Worm (Caenorhabditis elegans) whole organism, L4 larva: ENCODE data around the gene W06G6.11.
A peak's percentile ranks its signal among the peaks of the same experiment; 100 is the strongest.
"Not testable (repeated sequence)": the region's sequence is repeated elsewhere in the genome, so short reads cannot be mapped to it uniquely, and the experiment has no call there.

Experiments
- T26A8.4 ChIP-seq: fragments of 200-800 bp; sonication (Bioruptor generic); IDR thresholded peaks from 2 replicates; pipeline ENCODE4 v1.3.6; 2022; ENCODE audit warnings: missing genetic modification characterization, missing compliant biosample characterization
- Y48G9A.11 ChIP-seq: fragments of 200-800 bp; sonication (Bioruptor generic); IDR thresholded peaks from 2 replicates; pipeline ENCODE4 v1.3.6; 2022; ENCODE audit warnings: missing genetic modification reagents, missing genetic modification characterization, missing compliant biosample characterization
- Y5F2A.4 ChIP-seq: fragments of 200-800 bp; sonication (Bioruptor generic); optimal IDR thresholded peaks from 2 replicates; lab custom pipeline; 2018; ENCODE audit warnings: mild to moderate bottlenecking, missing genetic modification characterization, missing compliant biosample characterization
- ZK337.2 ChIP-seq: fragments of 200-800 bp; sonication (Bioruptor generic); IDR thresholded peaks from 2 replicates; pipeline ENCODE4 v1.3.6; 2022; ENCODE audit warnings: missing genetic modification reagents, missing genetic modification characterization, missing compliant biosample characterization
- arid-1 ChIP-seq: fragments of 200-800 bp; sonication (Bioruptor generic); conservative IDR thresholded peaks from 2 replicates; pipeline ENCODE4 v1.3.6; 2022; ENCODE audit warnings: missing genetic modification reagents, missing genetic modification characterization, missing compliant biosample characterization
- attf-4 ChIP-seq: sonication (generic microtip); optimal IDR thresholded peaks from 3 replicates; lab custom pipeline; 2017; ENCODE audit warnings: missing biosample characterization, missing genetic modification characterization
- ceh-44 ChIP-seq: fragments of 200-800 bp; sonication (Bioruptor generic); IDR thresholded peaks from 2 replicates; pipeline ENCODE4 v1.3.6; 2022; ENCODE audit warnings: missing genetic modification reagents, missing genetic modification characterization, missing compliant biosample characterization
- daf-12 ChIP-seq: fragments of 150-350 bp; optimal IDR thresholded peaks from 2 replicates; lab custom pipeline; 2014; ENCODE audit warnings: missing biosample characterization, missing genetic modification reagents, missing genetic modification characterization
- daf-16 ChIP-seq, 3 experiments: sonication (generic microtip); optimal IDR thresholded peaks; 2 replicates each; lab custom pipeline; 2016 to 2017; ENCODE audit warnings: missing genetic modification characterization in 3 of 3, missing genetic modification reagents in 3 of 3, mild to moderate bottlenecking in 2 of 3, missing compliant biosample characterization in 2 of 3, missing biosample characterization in 1 of 3, moderate library complexity in 1 of 3
- daf-8 ChIP-seq: fragments of 200-800 bp; sonication (Bioruptor generic); IDR thresholded peaks from 2 replicates; pipeline ENCODE4 v1.3.6; 2022; ENCODE audit warnings: missing genetic modification characterization, missing compliant biosample characterization
- dmd-6 ChIP-seq: fragments of 200-800 bp; sonication (Bioruptor generic); IDR thresholded peaks from 2 replicates; pipeline ENCODE4 v1.3.6; 2022; ENCODE audit warnings: missing genetic modification reagents, missing genetic modification characterization, missing compliant biosample characterization
- dpl-1 ChIP-seq: fragments of 150-350 bp; optimal IDR thresholded peaks from 2 replicates; lab custom pipeline; 2014; ENCODE audit warnings: missing biosample characterization, missing genetic modification reagents, missing genetic modification characterization
- duxl-1 ChIP-seq: sonication (generic microtip); optimal IDR thresholded peaks from 2 replicates; lab custom pipeline; 2016; ENCODE audit warnings: mild to moderate bottlenecking, missing genetic modification characterization, moderate library complexity, missing compliant biosample characterization; ENCODE audit not compliant: poor library complexity
- dve-1 ChIP-seq: sonication (generic microtip); optimal IDR thresholded peaks from 2 replicates; lab custom pipeline; 2017; ENCODE audit warnings: antibody characterized with exemption, mild to moderate bottlenecking, missing genetic modification characterization, missing compliant biosample characterization; ENCODE audit not compliant: insufficient read depth
- egl-43 ChIP-seq: fragments of 200-800 bp; sonication (Bioruptor generic); IDR thresholded peaks from 2 replicates; pipeline ENCODE4 v1.3.6; 2022; ENCODE audit warnings: missing genetic modification reagents, missing genetic modification characterization, missing compliant biosample characterization
- gei-8 ChIP-seq: fragments of 200-800 bp; sonication (Bioruptor generic); optimal IDR thresholded peaks from 2 replicates; lab custom pipeline; 2018; ENCODE audit warnings: mild to moderate bottlenecking, missing genetic modification characterization, missing compliant biosample characterization
- hlh-30 ChIP-seq: sonication (generic microtip); optimal IDR thresholded peaks from 2 replicates; lab custom pipeline; 2017; ENCODE audit warnings: antibody characterized with exemption, mild to moderate bottlenecking, missing genetic modification characterization, missing compliant biosample characterization; ENCODE audit not compliant: insufficient read depth
- lim-7 ChIP-seq: fragments of 200-800 bp; sonication (Bioruptor generic); IDR thresholded peaks from 2 replicates; pipeline ENCODE4 v1.3.6; 2022; ENCODE audit warnings: missing genetic modification characterization, missing compliant biosample characterization
- lin-38 ChIP-seq: fragments of 200-800 bp; sonication (Bioruptor generic); IDR thresholded peaks from 2 replicates; pipeline ENCODE4 v1.3.6; 2022; ENCODE audit warnings: missing genetic modification reagents, missing genetic modification characterization, missing compliant biosample characterization
- madf-5 ChIP-seq, 2 experiments: fragments of 200-800 bp; sonication (Bioruptor generic); IDR thresholded peaks; 2 replicates each; pipeline ENCODE4 v1.3.6; 2022; ENCODE audit warnings: missing compliant biosample characterization in 2 of 2, missing genetic modification characterization in 2 of 2
- madf-9 ChIP-seq: fragments of 200-800 bp; sonication (Bioruptor generic); conservative IDR thresholded peaks from 2 replicates; pipeline ENCODE4 v1.3.6; 2022; ENCODE audit warnings: missing genetic modification reagents, missing genetic modification characterization, missing compliant biosample characterization
- mdt-29 ChIP-seq: fragments of 200-800 bp; sonication (Bioruptor generic); IDR thresholded peaks from 2 replicates; pipeline ENCODE4 v1.3.6; 2022; ENCODE audit warnings: missing genetic modification reagents, missing genetic modification characterization, missing compliant biosample characterization
- nhr-10 ChIP-seq: fragments of 150-350 bp; optimal IDR thresholded peaks from 2 replicates; lab custom pipeline; 2014; ENCODE audit warnings: missing biosample characterization, missing genetic modification characterization
- nhr-102 ChIP-seq: sonication (generic microtip); optimal IDR thresholded peaks from 2 replicates; lab custom pipeline; 2016; ENCODE audit warnings: mild to moderate bottlenecking, missing genetic modification characterization, moderate library complexity, missing compliant biosample characterization
- nhr-111 ChIP-seq: fragments of 200-800 bp; sonication (Bioruptor generic); optimal IDR thresholded peaks from 2 replicates; lab custom pipeline; 2018; ENCODE audit warnings: mild to moderate bottlenecking, missing genetic modification characterization, missing compliant biosample characterization
- nhr-28 ChIP-seq: fragments of 150-350 bp; optimal IDR thresholded peaks from 2 replicates; lab custom pipeline; 2014; ENCODE audit warnings: missing biosample characterization, missing genetic modification characterization
- nhr-42 ChIP-seq: fragments of 200-800 bp; sonication (Bioruptor generic); IDR thresholded peaks from 2 replicates; pipeline ENCODE4 v1.3.6; 2022; ENCODE audit warnings: missing genetic modification characterization, missing compliant biosample characterization
- pha-4 ChIP-seq, 2 experiments: fragments of 150-350 bp in 1 of 2; fragments of 200-800 bp in 1 of 2; sonication (Bioruptor generic) in 1 of 2; IDR thresholded peaks in 1 of 2; optimal IDR thresholded peaks in 1 of 2; 2 replicates each; pipeline versions ENCODE4 v1.3.6 to Lab custom; 2014 to 2022; ENCODE audit warnings: missing genetic modification characterization in 2 of 2, missing genetic modification reagents in 2 of 2, missing biosample characterization in 1 of 2, missing compliant biosample characterization in 1 of 2
- snpc-1.2 ChIP-seq: fragments of 200-800 bp; sonication (Bioruptor generic); IDR thresholded peaks from 2 replicates; pipeline ENCODE4 v1.3.6; 2022; ENCODE audit warnings: missing genetic modification reagents, missing genetic modification characterization, missing compliant biosample characterization
- zip-2 ChIP-seq: fragments of 150-350 bp; optimal IDR thresholded peaks from 2 replicates; lab custom pipeline; 2014; ENCODE audit warnings: missing biosample characterization, missing genetic modification characterization

Gene W06G6.11

DNA sequence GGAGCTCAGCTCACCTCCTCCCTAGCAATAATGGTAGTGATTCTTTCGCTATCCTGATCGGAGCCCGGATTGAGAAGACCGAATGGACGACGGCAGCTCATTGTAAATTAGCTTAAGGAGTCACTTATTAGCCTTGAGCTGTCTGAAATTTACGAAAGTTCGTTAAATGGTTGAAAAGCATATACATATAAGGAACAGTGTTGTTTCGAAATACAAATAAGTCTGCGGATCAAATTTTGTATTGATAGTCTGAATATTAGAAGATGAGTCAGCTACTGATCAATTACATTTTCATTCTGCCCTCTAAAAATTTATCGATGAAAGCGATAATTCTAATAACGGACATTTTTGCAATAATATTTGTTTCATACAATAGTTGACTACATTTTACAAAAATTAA lies 17.5 kb upstream of the W06G6.11 start, which contains the start of gene F14F8.14:
Gene F14F8.14, minus strand, starts transcription at position 101 of the 400 bp plus-strand sequence.
- TF ChIP-seq Y5F2A.4 (GFP tag; lab: Kevin White, UChicago), result no peak
- TF ChIP-seq pha-4 (GFP tag; IDR thresholded peaks at IDR 0.05; lab: Robert Waterston, UW), result no peak
- TF ChIP-seq pha-4 (tag; optimal IDR thresholded peaks at IDR 0.05; lab: Kevin White, UChicago), result no peak

DNA sequence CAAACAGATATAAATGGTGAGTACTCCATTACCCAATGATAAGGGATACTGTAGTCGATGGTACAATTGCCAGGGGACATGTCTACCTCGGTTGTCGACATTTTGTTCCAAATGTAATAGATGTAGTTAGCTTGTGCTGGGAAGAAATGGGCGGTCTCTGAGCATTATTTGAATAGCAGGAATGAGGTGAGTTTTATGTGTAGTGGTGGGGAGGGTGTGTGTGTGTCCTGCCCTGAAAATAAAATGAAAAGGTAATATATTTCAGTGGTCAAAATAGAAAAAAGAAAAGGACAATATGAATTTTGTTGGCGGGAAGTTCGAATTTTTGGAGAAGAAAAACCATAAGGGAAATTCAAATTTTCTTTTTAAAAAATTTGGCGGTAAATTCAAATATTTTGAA lies 11.7 kb upstream of the W06G6.11 start, which contains the start of gene Y70C5B.2:
Gene Y70C5B.2, minus strand, starts transcription at position 101 of the 400 bp plus-strand sequence.
- not testable (repeated sequence) for TF ChIP-seq nhr-111 (GFP tag; lab: Kevin White, UChicago); T26A8.4 (GFP tag; lab: Robert Waterston, UW); ceh-44 (GFP tag; lab: Robert Waterston, UW)

DNA sequence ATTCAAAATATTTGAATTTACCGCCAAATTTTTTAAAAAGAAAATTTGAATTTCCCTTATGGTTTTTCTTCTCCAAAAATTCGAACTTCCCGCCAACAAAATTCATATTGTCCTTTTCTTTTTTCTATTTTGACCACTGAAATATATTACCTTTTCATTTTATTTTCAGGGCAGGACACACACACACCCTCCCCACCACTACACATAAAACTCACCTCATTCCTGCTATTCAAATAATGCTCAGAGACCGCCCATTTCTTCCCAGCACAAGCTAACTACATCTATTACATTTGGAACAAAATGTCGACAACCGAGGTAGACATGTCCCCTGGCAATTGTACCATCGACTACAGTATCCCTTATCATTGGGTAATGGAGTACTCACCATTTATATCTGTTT lies 5.1 kb upstream of the W06G6.11 start, which contains the start of gene W06G6.15:
Gene W06G6.15, plus strand, starts transcription at position 301 of the 400 bp plus-strand sequence.
- TF ChIP-seq gei-8 (GFP tag; lab: Kevin White, UChicago); T26A8.4 (GFP tag; lab: Robert Waterston, UW); dmd-6 (GFP tag; lab: Robert Waterston, UW): not testable (repeated sequence)

DNA sequence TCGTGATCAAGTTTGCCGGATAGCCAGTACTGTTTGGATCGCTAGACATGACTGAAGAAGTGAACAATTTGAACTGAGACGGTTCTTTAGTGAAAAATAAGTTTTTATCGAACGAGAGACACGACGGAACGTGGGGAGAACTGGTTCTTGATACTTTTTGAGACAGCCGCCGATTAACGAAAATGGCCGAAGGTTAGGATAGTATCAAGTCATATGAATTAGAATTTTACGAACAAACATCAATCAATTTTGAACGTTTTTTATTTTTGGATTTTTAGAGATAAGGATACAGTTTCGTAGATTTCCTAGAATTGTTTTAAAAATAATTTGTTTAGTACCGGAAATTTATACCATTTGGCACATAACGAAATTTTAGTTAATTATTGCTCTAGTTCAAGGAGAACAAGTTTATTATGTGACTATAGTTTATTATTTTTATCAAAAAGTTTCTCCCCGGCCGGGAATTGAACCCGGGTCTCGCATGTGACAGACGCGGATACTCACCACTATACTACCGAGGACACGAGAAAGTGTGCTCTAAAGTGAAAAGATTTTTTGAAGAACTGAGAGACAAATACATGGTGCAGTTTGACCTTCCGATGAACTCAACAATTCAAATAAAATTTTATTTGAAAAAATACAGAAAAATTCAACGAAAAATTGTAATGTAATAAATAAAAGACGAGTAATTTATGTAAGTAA lies 632 bp downstream of the W06G6.11 start, which contains the start of gene W06G6.20:
Gene W06G6.20, minus strand, starts transcription at position 51 of the 702 bp plus-strand sequence.
- TF ChIP-seq hlh-30, result peak; percentile 74
- TF ChIP-seq dmd-6 (GFP tag; lab: Robert Waterston, UW), result no peak
- no peak for TF ChIP-seq zip-2 (tag; lab: Kevin White, UChicago)
- TF ChIP-seq Y48G9A.11 (GFP tag; lab: Robert Waterston, UW), result 0 out of 2 replicates have a peak, but pooled peaks have one; percentile 10
- TF ChIP-seq ZK337.2 (GFP tag; lab: Robert Waterston, UW), result 0 out of 2 replicates have a peak, but pooled peaks have one; percentile 40
- TF ChIP-seq daf-8 (GFP tag; lab: Robert Waterston, UW), result no peak
- TF ChIP-seq daf-12 (tag; lab: Kevin White, UChicago), result no peak
- peak; percentile 62 for TF ChIP-seq snpc-1.2 (GFP tag; lab: Robert Waterston, UW)
- TF ChIP-seq nhr-28, result no peak
- TF ChIP-seq lin-38, result peak; percentile 54
- no peak for TF ChIP-seq ceh-44 (GFP tag; lab: Robert Waterston, UW)
- TF ChIP-seq pha-4 (GFP tag; IDR thresholded peaks at IDR 0.05; lab: Robert Waterston, UW), result peak; percentile 46; the same call in 1 of the 2 replicates
- TF ChIP-seq pha-4 (tag; optimal IDR thresholded peaks at IDR 0.05; lab: Kevin White, UChicago), result no peak
- TF ChIP-seq egl-43, result 0 out of 2 replicates have a peak, but pooled peaks have one; percentile 23
- peak; percentile 72 for TF ChIP-seq lim-7 (GFP tag; lab: Robert Waterston, UW)
- TF ChIP-seq dpl-1 (GFP tag; lab: Kevin White, UChicago), result no peak
- TF ChIP-seq mdt-29 (GFP tag; lab: Robert Waterston, UW), result 0 out of 2 replicates have a peak, but pooled peaks have one; percentile 16
- peak in 1 of 2 experiments; percentile 63 for TF ChIP-seq daf-16 (GFP tag; optimal IDR thresholded peaks at IDR 0.05; lab: Kevin White, UChicago)
- peak; percentile 31 for TF ChIP-seq daf-16 (tag; optimal IDR thresholded peaks at IDR 0.05; lab: Kevin White, UChicago)
- TF ChIP-seq nhr-42 (GFP tag; lab: Robert Waterston, UW), result no peak
- TF ChIP-seq arid-1, result peak; percentile 49; the same call in 1 of the 2 replicates
- TF ChIP-seq attf-4, result no peak
- TF ChIP-seq madf-9 (GFP tag; lab: Robert Waterston, UW), result 0 out of 2 replicates have a peak, but pooled peaks have one; percentile 32
- TF ChIP-seq nhr-102 (tag; lab: Kevin White, UChicago), result no peak
- peak; percentile 11 for TF ChIP-seq dve-1 (tag; lab: Kevin White, UChicago)
- peak; percentile 40 for TF ChIP-seq duxl-1 (tag; lab: Kevin White, UChicago)
- no peak for TF ChIP-seq nhr-10
- 0 out of 4 replicates have a peak, but pooled peaks have one; percentile 7 to 9 for TF ChIP-seq madf-5 (GFP tag; IDR thresholded peaks at IDR 0.05; lab: Robert Waterston, UW)
